Worm (Caenorhabditis elegans): ENCODE measurements around the gene F32D8.7.
A peak's percentile ranks its signal among the peaks of the same experiment; 100 is the strongest.

Gene F32D8.7

ce11 chrV:10887564-10887963 is 10.7 kb upstream of the F32D8.7 start:
- peak; percentile 52 for TF ChIP-seq nhr-43 (tag; optimal IDR thresholded peaks at IDR 0.05; ENCODE audit: poor library complexity, severe bottlenecking)
- TF ChIP-seq lsy-12 (tag; optimal IDR thresholded peaks at IDR 0.05), result no peak
- TF ChIP-seq ama-1 (optimal IDR thresholded peaks at IDR 0.05), result peak; percentile 69

DNA sequence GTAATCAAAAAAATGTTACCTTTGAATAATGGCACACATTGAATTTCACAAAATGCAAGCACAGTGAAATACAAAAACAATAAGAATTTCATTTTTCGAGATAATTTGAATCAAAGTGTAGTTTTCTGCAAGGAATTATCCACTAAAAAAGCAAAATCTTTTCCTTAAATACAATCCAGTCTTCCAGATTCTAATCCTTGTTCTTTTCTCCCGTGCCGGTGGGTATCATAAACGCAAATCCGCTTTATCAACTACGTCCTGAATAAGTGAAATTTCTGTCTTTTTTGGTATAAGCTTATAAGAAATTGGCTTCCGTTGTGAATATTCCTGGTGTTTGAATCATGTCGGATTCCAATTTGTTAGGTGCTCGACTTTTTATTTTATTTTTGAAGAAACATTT is 10.1 kb upstream of the F32D8.7 start:
- TF ChIP-seq fos-1 (tag; optimal IDR thresholded peaks at IDR 0.05) (no peak), nhr-23 (tag; optimal IDR thresholded peaks at IDR 0.05) (no peak), nhr-43 (tag; optimal IDR thresholded peaks at IDR 0.05; ENCODE audit: poor library complexity, severe bottlenecking) (peak; percentile 23), ceh-16 (tag; optimal IDR thresholded peaks at IDR 0.05) (no peak)

ce11 chrV:10889036-10889435 is 9.2 kb upstream of the F32D8.7 start, which contains the start of gene F32D8.11:
TSS of gene F32D8.11 (minus strand) at chrV:10889136.
- TF ChIP-seq ceh-82 (tag; optimal IDR thresholded peaks at IDR 0.05) (no peak), snpc-4 (tag; optimal IDR thresholded peaks at IDR 0.05) (no peak), nhr-76 (tag; optimal IDR thresholded peaks at IDR 0.05) (no peak), pha-4 (tag; optimal IDR thresholded peaks at IDR 0.05) (no peak)

- TF ChIP-seq nhr-43 (tag; optimal IDR thresholded peaks at IDR 0.05; ENCODE audit: poor library complexity, severe bottlenecking), result no peak
- TF ChIP-seq ama-1 (optimal IDR thresholded peaks at IDR 0.05), result peak; percentile 63
Measured at ce11 chrV:10889774-10890173, 8.5 kb upstream of the F32D8.7 start.

ce11 chrV:10890980-10891379 is 7.3 kb upstream of the F32D8.7 start, which contains the start of gene F32D8.12:
TSS of gene F32D8.12 (minus strand) at chrV:10891027.
- TF ChIP-seq fkh-2 (tag; optimal IDR thresholded peaks at IDR 0.05) (no peak), mml-1 (tag; optimal IDR thresholded peaks at IDR 0.05) (no peak), ceh-9 (tag; optimal IDR thresholded peaks at IDR 0.05) (no peak), tbx-2 (tag; optimal IDR thresholded peaks at IDR 0.05) (no peak), ceh-28 (tag; optimal IDR thresholded peaks at IDR 0.05) (peak; percentile 9), pha-4 (tag; optimal IDR thresholded peaks at IDR 0.05) (peak; percentile 35), elt-3 (tag; optimal IDR thresholded peaks at IDR 0.05) (no peak), elt-2 (tag; optimal IDR thresholded peaks at IDR 0.05) (peak; percentile 39), nhr-67 (tag; optimal IDR thresholded peaks at IDR 0.05) (no peak), jun-1 (tag; optimal IDR thresholded peaks at IDR 0.05) (no peak), nhr-12 (tag; optimal IDR thresholded peaks at IDR 0.05) (no peak), nhr-11 (tag; optimal IDR thresholded peaks at IDR 0.05) (no peak), elt-1 (tag; optimal IDR thresholded peaks at IDR 0.05) (no peak), ztf-11 (tag; optimal IDR thresholded peaks at IDR 0.05) (no peak), ama-1 (optimal IDR thresholded peaks at IDR 0.05) (no peak), lsy-12 (tag; optimal IDR thresholded peaks at IDR 0.05) (no peak), nhr-23 (tag; optimal IDR thresholded peaks at IDR 0.05) (peak; percentile 77), pqm-1 (tag; optimal IDR thresholded peaks at IDR 0.05) (peak; percentile 57), hmg-11 (tag; optimal IDR thresholded peaks at IDR 0.05) (no peak), lin-39 (tag; optimal IDR thresholded peaks at IDR 0.05) (no peak), nhr-237 (tag; optimal IDR thresholded peaks at IDR 0.05) (no peak), sea-2 (GFP tag; optimal IDR thresholded peaks at IDR 0.05) (no peak), ZK546.5 (tag; optimal IDR thresholded peaks at IDR 0.05) (no peak), egl-27 (tag; optimal IDR thresholded peaks at IDR 0.05) (no peak), nfya-1 (tag; optimal IDR thresholded peaks at IDR 0.05; ENCODE audit: insufficient read depth) (peak; percentile 47), skn-1 (tag; optimal IDR thresholded peaks at IDR 0.05) (no peak), nhr-25 (tag; optimal IDR thresholded peaks at IDR 0.05) (no peak), nhr-43 (tag; optimal IDR thresholded peaks at IDR 0.05; ENCODE audit: poor library complexity, severe bottlenecking) (peak; percentile 65)

DNA sequence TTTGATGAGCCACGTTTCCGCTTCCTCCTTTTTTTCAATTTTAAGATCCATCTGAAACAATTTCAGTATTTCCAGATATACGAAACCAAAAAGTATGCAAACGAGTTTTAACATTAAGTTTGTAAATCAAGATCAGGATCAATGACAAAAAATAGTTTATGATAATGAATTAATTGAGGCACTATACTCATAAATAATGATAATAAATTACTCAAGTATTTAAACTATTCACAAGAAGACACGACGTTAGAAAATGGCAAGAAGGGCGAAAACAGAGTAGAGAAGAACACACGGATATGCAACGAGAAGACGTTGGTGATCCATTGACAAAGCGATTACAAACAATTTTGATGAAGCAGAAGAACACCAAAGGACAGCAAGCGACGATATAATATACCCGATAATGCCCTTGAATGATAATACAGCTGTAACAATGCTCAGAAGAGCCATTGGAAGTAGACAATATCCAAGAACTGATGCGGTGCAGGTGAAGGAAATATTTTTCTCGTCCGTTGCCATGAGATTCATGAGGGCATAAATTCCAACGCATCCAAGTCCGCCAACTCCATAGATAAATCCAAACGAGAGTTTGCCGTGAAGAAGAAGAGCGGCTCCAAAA is 4.6 kb upstream of the F32D8.7 start, which contains the start of gene F32D8.4:
Gene F32D8.4, minus strand, starts transcription at position 51 of the 619 bp plus-strand sequence.
- TF ChIP-seq ceh-9 (tag; optimal IDR thresholded peaks at IDR 0.05) (no peak), fkh-10 (GFP tag; optimal IDR thresholded peaks at IDR 0.05) (no peak), ztf-11 (tag; optimal IDR thresholded peaks at IDR 0.05) (no peak), nhr-23 (tag; optimal IDR thresholded peaks at IDR 0.05) (no peak), pqm-1 (tag; optimal IDR thresholded peaks at IDR 0.05) (no peak), pha-4 (tag; optimal IDR thresholded peaks at IDR 0.05) (no peak), nhr-43 (tag; optimal IDR thresholded peaks at IDR 0.05; ENCODE audit: poor library complexity, severe bottlenecking) (no peak), mml-1 (tag; optimal IDR thresholded peaks at IDR 0.05) (no peak), eor-1 (tag; optimal IDR thresholded peaks at IDR 0.05) (no peak), ceh-28 (tag; optimal IDR thresholded peaks at IDR 0.05) (no peak), ceh-82 (tag; optimal IDR thresholded peaks at IDR 0.05) (no peak), unc-62 (GFP tag; optimal IDR thresholded peaks at IDR 0.05) (no peak), snpc-4 (tag; optimal IDR thresholded peaks at IDR 0.05) (no peak), sea-2 (GFP tag; optimal IDR thresholded peaks at IDR 0.05) (no peak), ztf-4 (tag; optimal IDR thresholded peaks at IDR 0.05) (no peak), elt-3 (tag; optimal IDR thresholded peaks at IDR 0.05) (no peak), nhr-25 (tag; optimal IDR thresholded peaks at IDR 0.05) (no peak), aly-2 (tag; optimal IDR thresholded peaks at IDR 0.05) (no peak)
